Fruit fly (Drosophila melanogaster) whole organism, embryonic: ENCODE measurements around the gene CG42764.
A peak's percentile ranks its signal among the peaks of the same experiment; 100 is the strongest.

ENCODE experiments used
- Ada2b ChIP-seq: fragments of 200-800 bp; sonication (Bioruptor generic); IDR thresholded peaks from 2 replicates; pipeline ENCODE4 v1.3.6; 2022; ENCODE audit warnings: missing biosample characterization, missing genetic modification characterization
- Bgb ChIP-seq: fragments of 200-800 bp; sonication (Bioruptor generic); IDR thresholded peaks from 2 replicates; pipeline ENCODE4 v1.3.6; 2022; ENCODE audit warnings: missing biosample characterization, missing genetic modification characterization; ENCODE audit not compliant: partially characterized antibody
- CG10274 ChIP-seq: fragments of 200-800 bp; sonication (Bioruptor generic); optimal IDR thresholded peaks from 3 replicates; lab custom pipeline; 2017; ENCODE audit warnings: missing biosample characterization, mild to moderate bottlenecking, missing genetic modification characterization
- CG10979 ChIP-seq: fragments of 200-800 bp; sonication (Bioruptor generic); optimal IDR thresholded peaks from 2 replicates; lab custom pipeline; 2018; ENCODE audit warnings: missing biosample characterization, mild to moderate bottlenecking, missing genetic modification characterization, moderate library complexity
- CG11456 ChIP-seq: fragments of 200-800 bp; sonication (Bioruptor generic); IDR thresholded peaks from 3 replicates; pipeline ENCODE4 v1.3.6; 2022; ENCODE audit warnings: missing biosample characterization, missing genetic modification characterization
- CG11504 ChIP-seq: fragments of 200-800 bp; sonication (Bioruptor generic); optimal IDR thresholded peaks from 3 replicates; lab custom pipeline; 2019; ENCODE audit warnings: missing biosample characterization, mild to moderate bottlenecking, missing genetic modification characterization, moderate library complexity
- CG12744 ChIP-seq: fragments of 200-800 bp; sonication (Bioruptor generic); optimal IDR thresholded peaks from 2 replicates; lab custom pipeline; 2016; ENCODE audit warnings: missing biosample characterization, missing genetic modification characterization
- CG13424 ChIP-seq: fragments of 200-800 bp; sonication (Bioruptor generic); optimal IDR thresholded peaks from 2 replicates; lab custom pipeline; 2019; ENCODE audit warnings: missing biosample characterization, mild to moderate bottlenecking, missing genetic modification characterization, moderate library complexity
- CG14441 ChIP-seq: fragments of 200-800 bp; sonication (Bioruptor generic); IDR thresholded peaks from 2 replicates; pipeline ENCODE4 v1.3.6; 2022; ENCODE audit warnings: missing biosample characterization, missing genetic modification characterization
- CG18011 ChIP-seq: fragments of 200-800 bp; sonication (Bioruptor generic); optimal IDR thresholded peaks from 2 replicates; lab custom pipeline; 2017; ENCODE audit warnings: missing biosample characterization, missing genetic modification characterization, mild to moderate bottlenecking, moderate library complexity, missing genotype
- CG2889 ChIP-seq: fragments of 200-800 bp; sonication (Bioruptor generic); IDR thresholded peaks from 3 replicates; pipeline ENCODE4 v1.3.6; 2022; ENCODE audit warnings: missing biosample characterization, missing genetic modification characterization
- CG3407 ChIP-seq: fragments of 200-800 bp; sonication (Bioruptor generic); optimal IDR thresholded peaks from 2 replicates; lab custom pipeline; 2018; ENCODE audit warnings: missing biosample characterization, mild to moderate bottlenecking, missing genetic modification characterization
- CG34422 ChIP-seq: fragments of 200-800 bp; sonication (Bioruptor generic); IDR thresholded peaks from 3 replicates; pipeline ENCODE4 v1.3.6; 2022; ENCODE audit warnings: missing biosample characterization, missing genetic modification characterization
- CG3838 ChIP-seq: fragments of 200-800 bp; sonication (Bioruptor generic); optimal IDR thresholded peaks from 3 replicates; lab custom pipeline; 2016; ENCODE audit warnings: missing biosample characterization, missing genetic modification characterization
- CG6689 ChIP-seq: fragments of 200-800 bp; sonication (Bioruptor generic); IDR thresholded peaks from 2 replicates; pipeline ENCODE4 v1.3.6; 2022; ENCODE audit warnings: missing biosample characterization, missing genetic modification characterization
- CG7271 ChIP-seq: fragments of 200-800 bp; sonication (Bioruptor generic); optimal IDR thresholded peaks from 2 replicates; lab custom pipeline; 2018; ENCODE audit warnings: missing biosample characterization, mild to moderate bottlenecking, missing genetic modification characterization, moderate library complexity
- CG7372 ChIP-seq: fragments of 200-800 bp; sonication (Bioruptor generic); IDR thresholded peaks from 2 replicates; pipeline ENCODE4 v1.3.6; 2022; ENCODE audit warnings: missing biosample characterization, missing genetic modification characterization
- CG7963 ChIP-seq: fragments of 200-800 bp; sonication (Bioruptor generic); IDR thresholded peaks from 3 replicates; pipeline ENCODE4 v1.3.6; 2022; ENCODE audit warnings: missing biosample characterization, missing genetic modification characterization; ENCODE audit not compliant: partially characterized antibody
- CG8359 ChIP-seq: fragments of 200-800 bp; sonication (Bioruptor generic); optimal IDR thresholded peaks from 2 replicates; lab custom pipeline; 2017; ENCODE audit warnings: missing biosample characterization, mild to moderate bottlenecking, missing genetic modification characterization, borderline replicate concordance
- CG9727 ChIP-seq: fragments of 200-800 bp; sonication (Bioruptor generic); optimal IDR thresholded peaks from 3 replicates; lab custom pipeline; 2017; ENCODE audit warnings: missing biosample characterization, mild to moderate bottlenecking, missing genetic modification characterization
- CoRest ChIP-seq: fragments of 200-800 bp; sonication (Bioruptor generic); optimal IDR thresholded peaks from 3 replicates; lab custom pipeline; 2018; ENCODE audit warnings: missing biosample characterization, mild to moderate bottlenecking, missing genetic modification characterization, moderate library complexity
- D19A ChIP-seq: fragments of 200-800 bp; optimal IDR thresholded peaks from 3 replicates; lab custom pipeline; 2019; ENCODE audit warnings: missing biosample characterization, mild to moderate bottlenecking, missing genetic modification characterization, moderate library complexity
- Deaf1 ChIP-seq: fragments of 200-800 bp; optimal IDR thresholded peaks from 3 replicates; lab custom pipeline; 2019; ENCODE audit warnings: missing biosample characterization, mild to moderate bottlenecking, missing genetic modification characterization, moderate library complexity
- Doc2 ChIP-seq: fragments of 200-800 bp; sonication (Bioruptor generic); IDR thresholded peaks from 2 replicates; pipeline ENCODE4 v1.3.6; 2022; ENCODE audit warnings: missing biosample characterization, missing genetic modification characterization
- Hr39 ChIP-seq: fragments of >200 bp; optimal IDR thresholded peaks from 2 replicates; lab custom pipeline; 2017
- Lpt ChIP-seq: fragments of >200 bp; optimal IDR thresholded peaks from 2 replicates; lab custom pipeline; 2018; ENCODE audit warnings: missing biosample characterization, missing genetic modification characterization
- Max ChIP-seq: fragments of 200-800 bp; sonication (Bioruptor generic); optimal IDR thresholded peaks from 2 replicates; lab custom pipeline; 2016; ENCODE audit warnings: missing biosample characterization, mild to moderate bottlenecking, missing genetic modification characterization
- NfI ChIP-seq: fragments of 200-800 bp; sonication (Bioruptor generic); optimal IDR thresholded peaks from 3 replicates; lab custom pipeline; 2018; ENCODE audit warnings: missing biosample characterization, mild to moderate bottlenecking, missing genetic modification characterization, moderate library complexity
- Oaz ChIP-seq: fragments of 200-800 bp; sonication (Bioruptor generic); IDR thresholded peaks from 2 replicates; pipeline ENCODE4 v1.3.6; 2022; ENCODE audit warnings: missing biosample characterization, missing genetic modification characterization
- Usf ChIP-seq: fragments of 200-800 bp; sonication (Bioruptor generic); optimal IDR thresholded peaks from 2 replicates; lab custom pipeline; 2017; ENCODE audit warnings: missing genotype, missing biosample characterization, missing genetic modification characterization
- ac ChIP-seq: fragments of 200-800 bp; sonication (Bioruptor generic); optimal IDR thresholded peaks from 3 replicates; lab custom pipeline; 2017; ENCODE audit warnings: missing biosample characterization, mild to moderate bottlenecking, missing genetic modification characterization
- disco-r ChIP-seq: fragments of 200-800 bp; sonication (Bioruptor generic); optimal IDR thresholded peaks from 2 replicates; lab custom pipeline; 2016; ENCODE audit warnings: missing biosample characterization, missing genetic modification characterization
- fd3F ChIP-seq: fragments of 200-800 bp; sonication (Bioruptor generic); optimal IDR thresholded peaks from 2 replicates; lab custom pipeline; 2018; ENCODE audit warnings: missing biosample characterization, mild to moderate bottlenecking, missing genetic modification characterization, moderate library complexity
- grn ChIP-seq: fragments of 200-800 bp; sonication (Bioruptor generic); optimal IDR thresholded peaks from 3 replicates; lab custom pipeline; 2017; ENCODE audit warnings: missing biosample characterization, missing genetic modification characterization
- gro ChIP-seq: fragments of 200-800 bp; sonication (Bioruptor generic); optimal IDR thresholded peaks from 2 replicates; lab custom pipeline; 2016; ENCODE audit warnings: missing biosample characterization, missing genetic modification characterization
- her ChIP-seq: fragments of 200-800 bp; sonication (Bioruptor generic); optimal IDR thresholded peaks from 2 replicates; lab custom pipeline; 2016; ENCODE audit warnings: missing biosample characterization, missing genetic modification characterization
- knrl ChIP-seq: fragments of 200-800 bp; sonication (Bioruptor generic); IDR thresholded peaks from 3 replicates; pipeline ENCODE4 v1.3.6; 2022; ENCODE audit warnings: missing biosample characterization, missing genetic modification characterization; ENCODE audit not compliant: partially characterized antibody
- maf-S ChIP-seq: fragments of 200-800 bp; sonication (Bioruptor generic); optimal IDR thresholded peaks from 2 replicates; lab custom pipeline; 2016; ENCODE audit warnings: missing biosample characterization, missing genetic modification characterization
- nau ChIP-seq: fragments of 200-800 bp; sonication (Bioruptor generic); optimal IDR thresholded peaks from 3 replicates; lab custom pipeline; 2017; ENCODE audit warnings: missing biosample characterization, mild to moderate bottlenecking, missing genetic modification characterization, missing genetic modification reagents
- odd ChIP-seq: fragments of 200-800 bp; sonication (Bioruptor generic); optimal IDR thresholded peaks from 2 replicates; lab custom pipeline; 2017; ENCODE audit warnings: missing biosample characterization, mild to moderate bottlenecking, missing genetic modification characterization
- pfk ChIP-seq: fragments of 200-800 bp; sonication (Bioruptor generic); optimal IDR thresholded peaks from 2 replicates; lab custom pipeline; 2018; ENCODE audit warnings: missing biosample characterization, mild to moderate bottlenecking, missing genetic modification characterization, moderate library complexity
- pum ChIP-seq: fragments of 200-800 bp; sonication (Bioruptor generic); optimal IDR thresholded peaks from 2 replicates; lab custom pipeline; 2016; ENCODE audit warnings: missing biosample characterization, missing genetic modification characterization
- sc ChIP-seq, 3 experiments: fragments of >200 bp in 2 of 3; fragments of 200-800 bp in 1 of 3; sonication (Bioruptor generic) in 1 of 3; optimal IDR thresholded peaks; 2 replicates in 2 of 3; 3 replicates in 1 of 3; lab custom pipeline; 2017; ENCODE audit warnings: mild to moderate bottlenecking in 1 of 3, missing biosample characterization in 1 of 3, missing genetic modification characterization in 1 of 3, missing genetic modification reagents in 1 of 3
- scrt ChIP-seq: fragments of 200-800 bp; sonication (Bioruptor generic); optimal IDR thresholded peaks from 2 replicates; lab custom pipeline; 2018; ENCODE audit warnings: missing biosample characterization, mild to moderate bottlenecking, missing genetic modification characterization, moderate library complexity
- shn ChIP-seq: fragments of 200-800 bp; sonication (Bioruptor generic); optimal IDR thresholded peaks from 3 replicates; lab custom pipeline; 2016; ENCODE audit warnings: missing biosample characterization, missing genetic modification characterization
- sim ChIP-seq: fragments of 200-800 bp; sonication (Bioruptor generic); IDR thresholded peaks from 2 replicates; pipeline ENCODE4 v1.3.6; 2022; ENCODE audit warnings: missing biosample characterization, missing genetic modification characterization
- sisA ChIP-seq: fragments of 200-800 bp; sonication (Bioruptor generic); IDR thresholded peaks from 2 replicates; pipeline ENCODE4 v1.3.6; 2022; ENCODE audit warnings: missing biosample characterization, missing genetic modification characterization
- slbo ChIP-seq: fragments of 200-800 bp; sonication (Bioruptor generic); IDR thresholded peaks from 2 replicates; pipeline ENCODE4 v1.3.6; 2022; ENCODE audit warnings: missing biosample characterization, missing genetic modification characterization
- slp2 ChIP-seq: fragments of 200-800 bp; sonication (Bioruptor generic); optimal IDR thresholded peaks from 2 replicates; lab custom pipeline; 2016; ENCODE audit warnings: missing biosample characterization, missing genetic modification characterization
- stwl ChIP-seq: fragments of 200-800 bp; sonication (Bioruptor generic); optimal IDR thresholded peaks from 3 replicates; lab custom pipeline; 2018; ENCODE audit warnings: missing biosample characterization, mild to moderate bottlenecking, missing genetic modification characterization, moderate library complexity

The CG42764 gene

DNA sequence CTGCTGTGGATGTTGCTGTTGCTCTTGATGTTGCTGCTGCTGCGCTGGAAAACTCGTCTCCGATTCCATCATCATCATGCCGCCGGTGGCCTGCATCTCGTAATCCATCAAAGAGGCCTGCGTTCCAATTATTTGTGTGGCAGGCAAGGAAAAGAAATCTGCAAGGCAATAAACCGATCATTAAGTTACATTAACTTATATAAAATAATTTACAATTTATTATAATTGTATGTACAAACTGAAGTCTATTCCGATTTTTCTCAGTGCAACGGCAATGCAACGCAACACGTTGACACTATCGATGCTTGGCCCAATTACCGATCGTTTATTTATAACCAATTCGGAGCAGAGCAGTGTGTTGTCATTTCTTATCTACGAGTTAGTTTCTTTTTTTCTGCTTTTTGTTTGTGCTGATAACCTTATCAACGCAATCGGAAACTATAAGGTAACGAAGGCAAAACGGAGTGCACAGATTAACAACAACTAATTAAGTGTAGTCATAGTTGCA, 5.2 kb upstream of the CG42764 start:
- TF ChIP-seq CG13424 (tag; lab: Kevin White, UChicago) (peak; percentile 44), sc (optimal IDR thresholded peaks at IDR 0.05; lab: Kevin White, UChicago) (no peak), sc (GFP tag; optimal IDR thresholded peaks at IDR 0.05; lab: Kevin White, UChicago) (peak; percentile 14), CG6689 (GFP tag; lab: Robert Waterston, UW) (0 out of 2 replicates have a peak, but pooled peaks have one; percentile 15), Hr39 (lab: Kevin White, UChicago) (no peak), NfI (GFP tag; lab: Kevin White, UChicago) (peak; percentile 46), sim (GFP tag; lab: Robert Waterston, UW) (peak; percentile 51; the same call in 1 of the 2 replicates), Bgb (GFP tag; lab: Robert Waterston, UW) (no peak), CG8359 (GFP tag; lab: Kevin White, UChicago) (peak; percentile 5), slp2 (no peak), ac (GFP tag; lab: Kevin White, UChicago) (peak; percentile 30), CG7963 (GFP tag; lab: Robert Waterston, UW) (no peak), CG34422 (GFP tag; lab: Robert Waterston, UW) (peak; percentile 63; the same call in 2 of the 3 replicates), Max (GFP tag; lab: Kevin White, UChicago) (peak; percentile 55), CG11456 (GFP tag; lab: Robert Waterston, UW) (no peak), CG18011 (GFP tag; lab: Kevin White, UChicago) (no peak), sisA (peak; percentile 44; the same call in 1 of the 2 replicates), CG7372 (GFP tag; lab: Robert Waterston, UW) (peak; percentile 7; the same call in 1 of the 2 replicates), slbo (GFP tag; lab: Robert Waterston, UW) (peak; percentile 42; the same call in 1 of the 2 replicates), disco-r (GFP tag; lab: Kevin White, UChicago) (no peak), CG10979 (peak; percentile 45), Lpt (no peak), fd3F (GFP tag; lab: Kevin White, UChicago) (no peak), CG7271 (tag; lab: Kevin White, UChicago) (no peak), gro (GFP tag; lab: Kevin White, UChicago) (no peak), CG14441 (peak; percentile 68), CG11504 (tag; lab: Kevin White, UChicago) (peak; percentile 77), CG10274 (GFP tag; lab: Kevin White, UChicago) (peak; percentile 31), Ada2b (GFP tag; lab: Robert Waterston, UW) (peak; percentile 68), odd (GFP tag; lab: Kevin White, UChicago) (peak; percentile 70), stwl (no peak), scrt (GFP tag; lab: Kevin White, UChicago) (peak; percentile 13), Usf (GFP tag; lab: Kevin White, UChicago) (no peak), CG3838 (GFP tag; lab: Kevin White, UChicago) (no peak), grn (GFP tag; lab: Kevin White, UChicago) (peak; percentile 83), pfk (GFP tag; lab: Kevin White, UChicago) (no peak), Doc2 (GFP tag; lab: Robert Waterston, UW) (no peak), maf-S (no peak), CG3407 (peak; percentile 21), pum (GFP tag; lab: Kevin White, UChicago) (no peak), her (GFP tag; lab: Kevin White, UChicago) (peak; percentile 15), Oaz (GFP tag; lab: Robert Waterston, UW) (peak; percentile 58), CoRest (tag; lab: Kevin White, UChicago) (peak; percentile 0), shn (GFP tag; lab: Kevin White, UChicago) (no peak), knrl (no peak), nau (GFP tag; lab: Kevin White, UChicago) (peak; percentile 11), Deaf1 (peak; percentile 33), CG9727 (GFP tag; lab: Kevin White, UChicago) (peak; percentile 24), CG12744 (GFP tag; lab: Kevin White, UChicago) (no peak), D19A (tag; lab: Kevin White, UChicago) (no peak), CG2889 (GFP tag; lab: Robert Waterston, UW) (peak; percentile 43; the same call in 1 of the 3 replicates)
